Worm (Caenorhabditis elegans) whole organism, late embryonic: Measurements from ENCODE around the gene col-121.
A peak's percentile ranks its signal among the peaks of the same experiment; 100 is the strongest.

Experiments
- T23F11.4 ChIP-seq: fragments of 200-800 bp; sonication (Bioruptor generic); optimal IDR thresholded peaks from 2 replicates; lab custom pipeline; 2018; ENCODE audit warnings: mild to moderate bottlenecking, missing genetic modification characterization, missing compliant biosample characterization
- ahr-1 ChIP-seq: sonication (generic microtip); optimal IDR thresholded peaks from 2 replicates; lab custom pipeline; 2016; ENCODE audit warnings: missing genetic modification characterization, missing compliant biosample characterization
- ceh-14 ChIP-seq: sonication (generic microtip); optimal IDR thresholded peaks from 2 replicates; lab custom pipeline; 2016; ENCODE audit warnings: missing genotype, missing genetic modification characterization, missing compliant biosample characterization
- ceh-18 ChIP-seq: sonication (generic microtip); optimal IDR thresholded peaks from 2 replicates; lab custom pipeline; 2016; ENCODE audit warnings: missing genetic modification characterization, missing compliant biosample characterization
- ceh-19 ChIP-seq: fragments of 200-800 bp; sonication (Bioruptor generic); optimal IDR thresholded peaks from 2 replicates; lab custom pipeline; 2018; ENCODE audit warnings: mild to moderate bottlenecking, missing genetic modification characterization, missing compliant biosample characterization
- ceh-2 ChIP-seq: sonication (generic microtip); optimal IDR thresholded peaks from 2 replicates; lab custom pipeline; 2016; ENCODE audit warnings: missing genotype, missing genetic modification characterization, missing compliant biosample characterization
- ceh-22 ChIP-seq: sonication (generic microtip); optimal IDR thresholded peaks from 2 replicates; lab custom pipeline; 2017; ENCODE audit warnings: missing biosample characterization, missing genetic modification characterization
- ceh-24 ChIP-seq: sonication (generic microtip); optimal IDR thresholded peaks from 2 replicates; lab custom pipeline; 2016; ENCODE audit warnings: mild to moderate bottlenecking, missing genetic modification characterization, missing compliant biosample characterization
- ceh-31 ChIP-seq: sonication (generic microtip); optimal IDR thresholded peaks from 2 replicates; lab custom pipeline; 2016; ENCODE audit warnings: missing genetic modification characterization, missing compliant biosample characterization
- ceh-34 ChIP-seq: sonication (generic microtip); optimal IDR thresholded peaks from 2 replicates; lab custom pipeline; 2016; ENCODE audit warnings: mild to moderate bottlenecking, missing genetic modification characterization, missing compliant biosample characterization
- ceh-45 ChIP-seq: fragments of 200-800 bp; sonication (Bioruptor generic); IDR thresholded peaks from 2 replicates; pipeline ENCODE4 v1.3.6; 2022; ENCODE audit warnings: missing genetic modification reagents, missing genetic modification characterization, missing compliant biosample characterization
- ceh-6 ChIP-seq: fragments of 200-800 bp; sonication (Bioruptor generic); optimal IDR thresholded peaks from 2 replicates; lab custom pipeline; 2018; ENCODE audit warnings: mild to moderate bottlenecking, missing genetic modification characterization, missing compliant biosample characterization
- ceh-9 ChIP-seq: sonication (generic microtip); optimal IDR thresholded peaks from 2 replicates; lab custom pipeline; 2016; ENCODE audit warnings: mild to moderate bottlenecking, missing genetic modification characterization, inconsistent platforms, missing compliant biosample characterization
- che-1 ChIP-seq: sonication (generic microtip); optimal IDR thresholded peaks from 2 replicates; lab custom pipeline; 2016; ENCODE audit warnings: mild to moderate bottlenecking, missing genetic modification characterization, missing compliant biosample characterization
- dmd-4 ChIP-seq: sonication (generic microtip); optimal IDR thresholded peaks from 2 replicates; lab custom pipeline; 2016; ENCODE audit warnings: borderline replicate concordance, missing genetic modification characterization, missing compliant biosample characterization
- dve-1 ChIP-seq: sonication (generic microtip); optimal IDR thresholded peaks from 2 replicates; lab custom pipeline; 2017; ENCODE audit warnings: antibody characterized with exemption, mild to moderate bottlenecking, missing genetic modification characterization, missing compliant biosample characterization
- elt-2 ChIP-seq: sonication (generic microtip); optimal IDR thresholded peaks from 2 replicates; lab custom pipeline; 2016; ENCODE audit warnings: missing genetic modification reagents, missing genetic modification characterization, missing compliant biosample characterization
- elt-4 ChIP-seq: sonication (generic microtip); optimal IDR thresholded peaks from 2 replicates; lab custom pipeline; 2016; ENCODE audit warnings: missing genetic modification characterization, missing compliant biosample characterization
- ets-4 ChIP-seq: sonication (generic microtip); optimal IDR thresholded peaks from 2 replicates; lab custom pipeline; 2016; ENCODE audit warnings: missing genetic modification characterization, missing compliant biosample characterization
- eyg-1 ChIP-seq: sonication (generic microtip); optimal IDR thresholded peaks from 2 replicates; lab custom pipeline; 2016; ENCODE audit warnings: missing genotype, missing genetic modification characterization, missing compliant biosample characterization
- fax-1 ChIP-seq: sonication (generic microtip); optimal IDR thresholded peaks from 2 replicates; lab custom pipeline; 2016; ENCODE audit warnings: missing genotype, missing genetic modification characterization, missing compliant biosample characterization
- fkh-10 ChIP-seq: fragments of 150-350 bp; optimal IDR thresholded peaks from 2 replicates; lab custom pipeline; 2014; ENCODE audit warnings: missing biosample characterization, missing genetic modification reagents, missing genetic modification characterization
- fkh-6 ChIP-seq: sonication (generic microtip); optimal IDR thresholded peaks from 2 replicates; lab custom pipeline; 2016; ENCODE audit warnings: missing genetic modification characterization, missing compliant biosample characterization
- gmeb-2 ChIP-seq: sonication (generic microtip); optimal IDR thresholded peaks from 2 replicates; lab custom pipeline; 2016; ENCODE audit warnings: missing genetic modification characterization, inconsistent platforms, missing compliant biosample characterization
- hlh-13 ChIP-seq: fragments of 200-800 bp; sonication (Bioruptor generic); optimal IDR thresholded peaks from 2 replicates; lab custom pipeline; 2018; ENCODE audit warnings: mild to moderate bottlenecking, missing genetic modification characterization, missing compliant biosample characterization
- hlh-15 ChIP-seq: sonication (generic microtip); optimal IDR thresholded peaks from 2 replicates; lab custom pipeline; 2016; ENCODE audit warnings: missing genetic modification characterization, missing compliant biosample characterization
- hlh-6 ChIP-seq: sonication (generic microtip); optimal IDR thresholded peaks from 2 replicates; lab custom pipeline; 2016; ENCODE audit warnings: missing genotype, missing genetic modification characterization, missing compliant biosample characterization
- hlh-8 ChIP-seq: sonication (generic microtip); optimal IDR thresholded peaks from 2 replicates; lab custom pipeline; 2016; ENCODE audit warnings: missing genotype, missing genetic modification characterization, missing compliant biosample characterization
- lim-6 ChIP-seq: sonication (generic microtip); optimal IDR thresholded peaks from 2 replicates; lab custom pipeline; 2016; ENCODE audit warnings: missing genetic modification characterization, missing compliant biosample characterization
- mec-3 ChIP-seq: sonication (generic microtip); optimal IDR thresholded peaks from 2 replicates; lab custom pipeline; 2016; ENCODE audit warnings: borderline replicate concordance, missing genetic modification characterization, missing compliant biosample characterization
- nfya-1 ChIP-seq: sonication (generic microtip); optimal IDR thresholded peaks from 2 replicates; lab custom pipeline; 2017; ENCODE audit warnings: missing genetic modification characterization, mild to moderate bottlenecking, missing compliant biosample characterization, antibody characterized with exemption, moderate library complexity
- nhr-11 ChIP-seq: fragments of 150-350 bp; optimal IDR thresholded peaks from 2 replicates; lab custom pipeline; 2014; ENCODE audit warnings: missing biosample characterization, missing genetic modification characterization
- nhr-232 ChIP-seq: sonication (generic microtip); optimal IDR thresholded peaks from 2 replicates; lab custom pipeline; 2016; ENCODE audit warnings: missing genetic modification characterization, missing compliant biosample characterization
- npax-4 ChIP-seq: sonication (generic microtip); optimal IDR thresholded peaks from 2 replicates; lab custom pipeline; 2016; ENCODE audit warnings: missing genetic modification characterization, missing compliant biosample characterization
- odd-2 ChIP-seq: sonication (generic microtip); optimal IDR thresholded peaks from 2 replicates; lab custom pipeline; 2017; ENCODE audit warnings: antibody characterized with exemption, mild to moderate bottlenecking, missing genetic modification characterization, missing compliant biosample characterization
- pat-9 ChIP-seq: fragments of 200-800 bp; sonication (Bioruptor generic); optimal IDR thresholded peaks from 2 replicates; lab custom pipeline; 2018; ENCODE audit warnings: mild to moderate bottlenecking, missing genetic modification characterization, moderate library complexity, missing compliant biosample characterization
- pha-2 ChIP-seq: sonication (generic microtip); optimal IDR thresholded peaks from 2 replicates; lab custom pipeline; 2017; ENCODE audit warnings: mild to moderate bottlenecking, missing genetic modification characterization, missing compliant biosample characterization
- pros-1 ChIP-seq: fragments of 150-350 bp; optimal IDR thresholded peaks from 2 replicates; lab custom pipeline; 2014; ENCODE audit warnings: missing biosample characterization, missing genetic modification reagents, missing genetic modification characterization
- ref-2 ChIP-seq: sonication (generic microtip); optimal IDR thresholded peaks from 2 replicates; lab custom pipeline; 2016; ENCODE audit warnings: missing genetic modification characterization, missing compliant biosample characterization
- rnt-1 ChIP-seq: sonication (generic microtip); optimal IDR thresholded peaks from 2 replicates; lab custom pipeline; 2016; ENCODE audit warnings: missing genetic modification characterization, missing compliant biosample characterization
- sdc-2 ChIP-seq: sonication (generic microtip); optimal IDR thresholded peaks from 2 replicates; lab custom pipeline; 2016; ENCODE audit warnings: missing genotype, missing genetic modification characterization, missing compliant biosample characterization
- syd-9 ChIP-seq: sonication (generic microtip); optimal IDR thresholded peaks from 2 replicates; lab custom pipeline; 2016; ENCODE audit warnings: mild to moderate bottlenecking, missing genetic modification characterization, moderate library complexity, missing compliant biosample characterization
- tbx-2 ChIP-seq: sonication (generic microtip); optimal IDR thresholded peaks from 2 replicates; lab custom pipeline; 2016; ENCODE audit warnings: missing genetic modification characterization, missing compliant biosample characterization
- tbx-7 ChIP-seq: sonication (generic microtip); optimal IDR thresholded peaks from 2 replicates; lab custom pipeline; 2016; ENCODE audit warnings: missing genotype, missing genetic modification characterization, missing compliant biosample characterization
- unc-42 ChIP-seq: sonication (generic microtip); optimal IDR thresholded peaks from 2 replicates; lab custom pipeline; 2016; ENCODE audit warnings: missing genotype, missing genetic modification characterization, missing compliant biosample characterization
- zip-5 ChIP-seq: sonication (generic microtip); optimal IDR thresholded peaks from 2 replicates; lab custom pipeline; 2016; ENCODE audit warnings: missing genetic modification characterization, missing compliant biosample characterization
- ztf-16 ChIP-seq: sonication (generic microtip); optimal IDR thresholded peaks from 2 replicates; lab custom pipeline; 2017; ENCODE audit warnings: missing genetic modification characterization, missing compliant biosample characterization

col-121 gene

DNA sequence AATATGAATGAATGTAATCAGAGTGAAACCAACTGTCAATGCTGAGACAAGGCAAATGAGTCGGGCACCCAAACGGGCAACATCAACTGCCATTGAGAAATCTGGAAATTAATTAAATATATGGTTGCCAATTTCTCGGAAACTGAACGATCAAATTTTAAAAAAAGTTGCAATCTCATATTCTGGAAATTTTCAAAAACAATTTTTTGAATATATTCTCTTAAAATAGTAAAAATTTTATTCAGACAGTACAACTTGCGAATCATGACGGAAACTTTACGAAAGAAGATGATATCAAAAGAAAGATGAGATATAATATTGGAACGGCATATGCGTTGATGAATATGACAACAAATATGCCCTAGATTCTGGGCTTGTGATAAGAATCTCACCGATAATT lies at the start of gene col-121:
Gene col-121, minus strand, starts transcription at position 101 of the 400 bp plus-strand sequence.
- no peak for TF ChIP-seq fkh-6 (tag; lab: Kevin White, UChicago)
- no peak for TF ChIP-seq syd-9 (tag; lab: Kevin White, UChicago)
- no peak for TF ChIP-seq ceh-45 (GFP tag; lab: Robert Waterston, UW)
- TF ChIP-seq npax-4, result no peak

DNA sequence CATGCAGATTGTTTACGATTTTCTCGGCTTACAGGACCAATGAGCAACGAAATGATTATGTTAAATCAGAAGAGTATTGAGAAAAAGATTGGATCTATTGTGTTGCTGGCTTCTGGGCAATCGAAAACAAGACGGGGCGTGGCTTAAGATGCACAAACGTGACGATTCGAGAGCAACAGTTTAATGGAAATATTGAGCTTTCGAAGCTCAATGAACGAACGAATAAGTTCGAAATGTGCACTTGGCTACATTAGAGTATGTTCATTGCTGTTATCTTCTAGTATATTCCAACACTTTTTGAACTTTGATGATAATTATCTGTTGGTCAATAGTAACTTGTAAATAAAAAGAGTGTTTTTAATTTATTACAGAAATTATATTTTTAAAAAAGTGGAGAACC lies 49.4 kb upstream of the col-121 start, which contains the start of gene hsp-12.3:
Gene hsp-12.3, minus strand, starts transcription at position 101 of the 400 bp plus-strand sequence.
- TF ChIP-seq fax-1 (no peak), ref-2 (tag; lab: Kevin White, UChicago) (no peak), mec-3 (tag; lab: Kevin White, UChicago) (no peak), eyg-1 (tag; lab: Kevin White, UChicago) (no peak), ceh-45 (GFP tag; lab: Robert Waterston, UW) (no peak), ahr-1 (no peak), odd-2 (tag; lab: Kevin White, UChicago) (no peak), sdc-2 (tag; lab: Kevin White, UChicago) (no peak)
- TF ChIP-seq, all 69 proteins: peak for 0

- peak; percentile 82 for TF ChIP-seq ceh-34
- TF ChIP-seq ceh-14 (tag; lab: Kevin White, UChicago), result peak; percentile 50
- peak; percentile 67 for TF ChIP-seq rnt-1 (tag; lab: Kevin White, UChicago)
- peak; percentile 7 for TF ChIP-seq pha-2 (tag; lab: Kevin White, UChicago)
- TF ChIP-seq dve-1 (tag; lab: Kevin White, UChicago), result peak; percentile 52
- no peak for TF ChIP-seq eyg-1 (tag; lab: Kevin White, UChicago)
- no peak for TF ChIP-seq dmd-4 (tag; lab: Kevin White, UChicago)
- TF ChIP-seq fkh-10 (GFP tag; lab: Kevin White, UChicago), result no peak
- peak; percentile 40 for TF ChIP-seq ztf-16 (tag; lab: Kevin White, UChicago)
- no peak for TF ChIP-seq ceh-6
- no peak for TF ChIP-seq T23F11.4 (GFP tag; lab: Kevin White, UChicago)
- peak; percentile 37 for TF ChIP-seq sdc-2 (tag; lab: Kevin White, UChicago)
- peak; percentile 61 for TF ChIP-seq ets-4 (tag; lab: Kevin White, UChicago)
- peak; percentile 83 for TF ChIP-seq nfya-1 (tag; lab: Kevin White, UChicago)
- no peak for TF ChIP-seq lim-6
- peak; percentile 41 for TF ChIP-seq ceh-2 (tag; lab: Kevin White, UChicago)
- peak; percentile 36 for TF ChIP-seq ceh-19 (GFP tag; lab: Kevin White, UChicago)
- peak; percentile 61 for TF ChIP-seq pros-1 (tag; lab: Kevin White, UChicago)
- TF ChIP-seq gmeb-2, result no peak
- peak; percentile 77 for TF ChIP-seq ceh-18 (tag; lab: Kevin White, UChicago)
- TF ChIP-seq fkh-6 (tag; lab: Kevin White, UChicago), result peak; percentile 23
- TF ChIP-seq pat-9 (tag; lab: Kevin White, UChicago), result no peak
- no peak for TF ChIP-seq ceh-24 (tag; lab: Kevin White, UChicago)
- TF ChIP-seq ceh-31 (tag; lab: Kevin White, UChicago), result peak; percentile 86
- TF ChIP-seq odd-2 (tag; lab: Kevin White, UChicago), result no peak
- no peak for TF ChIP-seq zip-5
- TF ChIP-seq hlh-8 (tag; lab: Kevin White, UChicago), result peak; percentile 26
- TF ChIP-seq ceh-9 (tag; lab: Kevin White, UChicago), result no peak
- TF ChIP-seq elt-4 (tag; lab: Kevin White, UChicago), result no peak
- peak; percentile 76 for TF ChIP-seq ref-2 (tag; lab: Kevin White, UChicago)
- peak; percentile 79 for TF ChIP-seq unc-42
- peak; percentile 87 for TF ChIP-seq tbx-2 (tag; lab: Kevin White, UChicago)
- peak; percentile 16 for TF ChIP-seq ceh-22 (tag; lab: Kevin White, UChicago)
- TF ChIP-seq hlh-6, result no peak
- no peak for TF ChIP-seq nhr-11 (tag; lab: Kevin White, UChicago)
- TF ChIP-seq hlh-13 (GFP tag; lab: Kevin White, UChicago), result no peak
- TF ChIP-seq elt-2 (tag; lab: Kevin White, UChicago), result peak; percentile 77
- no peak for TF ChIP-seq nhr-232 (tag; lab: Kevin White, UChicago)
- no peak for TF ChIP-seq ceh-45 (GFP tag; lab: Robert Waterston, UW)
- TF ChIP-seq syd-9 (tag; lab: Kevin White, UChicago), result peak; percentile 59
- peak; percentile 33 for TF ChIP-seq che-1 (tag; lab: Kevin White, UChicago)
- no peak for TF ChIP-seq hlh-15 (tag; lab: Kevin White, UChicago)
- peak; percentile 6 for TF ChIP-seq tbx-7 (tag; lab: Kevin White, UChicago)
- no peak for TF ChIP-seq mec-3 (tag; lab: Kevin White, UChicago)
These were observed 48.5 kb upstream of the col-121 start for ce11 chrIV:9444417-9445026.
